Worm (Caenorhabditis elegans) whole organism, late embryonic: ENCODE results near the gene F13H8.1.

Source experiments
- C08G9.2 ChIP-seq: sonication (generic microtip); optimal IDR thresholded peaks from 2 replicates; lab custom pipeline; 2016; ENCODE audit warnings: mild to moderate bottlenecking, missing genetic modification characterization, moderate library complexity, missing compliant biosample characterization
- C38D4.7 ChIP-seq: fragments of 200-800 bp; sonication (Bioruptor generic); optimal IDR thresholded peaks from 2 replicates; lab custom pipeline; 2018; ENCODE audit warnings: mild to moderate bottlenecking, missing genetic modification characterization, moderate library complexity, missing compliant biosample characterization
- F13H6.1 ChIP-seq: sonication (generic microtip); optimal IDR thresholded peaks from 2 replicates; lab custom pipeline; 2016; ENCODE audit warnings: missing genetic modification characterization, missing compliant biosample characterization
- K02D7.2 ChIP-seq: sonication (generic microtip); optimal IDR thresholded peaks from 2 replicates; lab custom pipeline; 2017; ENCODE audit warnings: mild to moderate bottlenecking, missing genetic modification characterization, missing compliant biosample characterization
- T23F11.4 ChIP-seq: fragments of 200-800 bp; sonication (Bioruptor generic); optimal IDR thresholded peaks from 2 replicates; lab custom pipeline; 2018; ENCODE audit warnings: mild to moderate bottlenecking, missing genetic modification characterization, missing compliant biosample characterization
- Y22D7AL.16 ChIP-seq: sonication (generic microtip); optimal IDR thresholded peaks from 2 replicates; lab custom pipeline; 2016; ENCODE audit warnings: missing genetic modification characterization, missing compliant biosample characterization
- ahr-1 ChIP-seq: sonication (generic microtip); optimal IDR thresholded peaks from 2 replicates; lab custom pipeline; 2016; ENCODE audit warnings: missing genetic modification characterization, missing compliant biosample characterization
- ceh-14 ChIP-seq: sonication (generic microtip); optimal IDR thresholded peaks from 2 replicates; lab custom pipeline; 2016; ENCODE audit warnings: missing genotype, missing genetic modification characterization, missing compliant biosample characterization
- ceh-18 ChIP-seq: sonication (generic microtip); optimal IDR thresholded peaks from 2 replicates; lab custom pipeline; 2016; ENCODE audit warnings: missing genetic modification characterization, missing compliant biosample characterization
- ceh-19 ChIP-seq: fragments of 200-800 bp; sonication (Bioruptor generic); optimal IDR thresholded peaks from 2 replicates; lab custom pipeline; 2018; ENCODE audit warnings: mild to moderate bottlenecking, missing genetic modification characterization, missing compliant biosample characterization
- ceh-31 ChIP-seq: sonication (generic microtip); optimal IDR thresholded peaks from 2 replicates; lab custom pipeline; 2016; ENCODE audit warnings: missing genetic modification characterization, missing compliant biosample characterization
- ceh-9 ChIP-seq: sonication (generic microtip); optimal IDR thresholded peaks from 2 replicates; lab custom pipeline; 2016; ENCODE audit warnings: mild to moderate bottlenecking, missing genetic modification characterization, inconsistent platforms, missing compliant biosample characterization
- dve-1 ChIP-seq: sonication (generic microtip); optimal IDR thresholded peaks from 2 replicates; lab custom pipeline; 2017; ENCODE audit warnings: antibody characterized with exemption, mild to moderate bottlenecking, missing genetic modification characterization, missing compliant biosample characterization
- elt-2 ChIP-seq: sonication (generic microtip); optimal IDR thresholded peaks from 2 replicates; lab custom pipeline; 2016; ENCODE audit warnings: missing genetic modification reagents, missing genetic modification characterization, missing compliant biosample characterization
- elt-4 ChIP-seq: sonication (generic microtip); optimal IDR thresholded peaks from 2 replicates; lab custom pipeline; 2016; ENCODE audit warnings: missing genetic modification characterization, missing compliant biosample characterization
- ets-4 ChIP-seq: sonication (generic microtip); optimal IDR thresholded peaks from 2 replicates; lab custom pipeline; 2016; ENCODE audit warnings: missing genetic modification characterization, missing compliant biosample characterization
- eyg-1 ChIP-seq: sonication (generic microtip); optimal IDR thresholded peaks from 2 replicates; lab custom pipeline; 2016; ENCODE audit warnings: missing genotype, missing genetic modification characterization, missing compliant biosample characterization
- fax-1 ChIP-seq: sonication (generic microtip); optimal IDR thresholded peaks from 2 replicates; lab custom pipeline; 2016; ENCODE audit warnings: missing genotype, missing genetic modification characterization, missing compliant biosample characterization
- hlh-13 ChIP-seq: fragments of 200-800 bp; sonication (Bioruptor generic); optimal IDR thresholded peaks from 2 replicates; lab custom pipeline; 2018; ENCODE audit warnings: mild to moderate bottlenecking, missing genetic modification characterization, missing compliant biosample characterization
- hlh-15 ChIP-seq: sonication (generic microtip); optimal IDR thresholded peaks from 2 replicates; lab custom pipeline; 2016; ENCODE audit warnings: missing genetic modification characterization, missing compliant biosample characterization
- hlh-30 ChIP-seq: sonication (generic microtip); optimal IDR thresholded peaks from 2 replicates; lab custom pipeline; 2017; ENCODE audit warnings: antibody characterized with exemption, missing genetic modification characterization, missing compliant biosample characterization; ENCODE audit not compliant: insufficient read depth
- hlh-6 ChIP-seq: sonication (generic microtip); optimal IDR thresholded peaks from 2 replicates; lab custom pipeline; 2016; ENCODE audit warnings: missing genotype, missing genetic modification characterization, missing compliant biosample characterization
- hlh-8 ChIP-seq: sonication (generic microtip); optimal IDR thresholded peaks from 2 replicates; lab custom pipeline; 2016; ENCODE audit warnings: missing genotype, missing genetic modification characterization, missing compliant biosample characterization
- lim-6 ChIP-seq: sonication (generic microtip); optimal IDR thresholded peaks from 2 replicates; lab custom pipeline; 2016; ENCODE audit warnings: missing genetic modification characterization, missing compliant biosample characterization
- mec-3 ChIP-seq: sonication (generic microtip); optimal IDR thresholded peaks from 2 replicates; lab custom pipeline; 2016; ENCODE audit warnings: borderline replicate concordance, missing genetic modification characterization, missing compliant biosample characterization
- nfya-1 ChIP-seq: sonication (generic microtip); optimal IDR thresholded peaks from 2 replicates; lab custom pipeline; 2017; ENCODE audit warnings: missing genetic modification characterization, mild to moderate bottlenecking, missing compliant biosample characterization, antibody characterized with exemption, moderate library complexity
- nhr-232 ChIP-seq: sonication (generic microtip); optimal IDR thresholded peaks from 2 replicates; lab custom pipeline; 2016; ENCODE audit warnings: missing genetic modification characterization, missing compliant biosample characterization
- odd-2 ChIP-seq: sonication (generic microtip); optimal IDR thresholded peaks from 2 replicates; lab custom pipeline; 2017; ENCODE audit warnings: antibody characterized with exemption, mild to moderate bottlenecking, missing genetic modification characterization, missing compliant biosample characterization
- pat-9 ChIP-seq: fragments of 200-800 bp; sonication (Bioruptor generic); optimal IDR thresholded peaks from 2 replicates; lab custom pipeline; 2018; ENCODE audit warnings: mild to moderate bottlenecking, missing genetic modification characterization, moderate library complexity, missing compliant biosample characterization
- pax-1 ChIP-seq: fragments of 150-350 bp; optimal IDR thresholded peaks from 2 replicates; lab custom pipeline; 2014; ENCODE audit warnings: missing biosample characterization, missing genetic modification characterization
- rnt-1 ChIP-seq: sonication (generic microtip); optimal IDR thresholded peaks from 2 replicates; lab custom pipeline; 2016; ENCODE audit warnings: missing genetic modification characterization, missing compliant biosample characterization
- sox-2 ChIP-seq: fragments of 200-800 bp; sonication (Bioruptor generic); IDR thresholded peaks from 2 replicates; pipeline ENCODE4 v1.3.6; 2022; ENCODE audit warnings: missing genetic modification reagents, missing genetic modification characterization, missing compliant biosample characterization
- sox-4 ChIP-seq: sonication (generic microtip); optimal IDR thresholded peaks from 2 replicates; lab custom pipeline; 2017; ENCODE audit warnings: mild to moderate bottlenecking, missing genetic modification characterization, inconsistent platforms, missing compliant biosample characterization
- tbx-2 ChIP-seq: sonication (generic microtip); optimal IDR thresholded peaks from 2 replicates; lab custom pipeline; 2016; ENCODE audit warnings: missing genetic modification characterization, missing compliant biosample characterization
- ttx-3 ChIP-seq: sonication (generic microtip); optimal IDR thresholded peaks from 2 replicates; lab custom pipeline; 2016; ENCODE audit warnings: missing genetic modification reagents, missing genetic modification characterization, missing compliant biosample characterization
- unc-42 ChIP-seq: sonication (generic microtip); optimal IDR thresholded peaks from 2 replicates; lab custom pipeline; 2016; ENCODE audit warnings: missing genotype, missing genetic modification characterization, missing compliant biosample characterization
- unc-55 ChIP-seq: sonication (generic microtip); optimal IDR thresholded peaks from 2 replicates; lab custom pipeline; 2017; ENCODE audit warnings: missing biosample characterization, missing genetic modification reagents, missing genetic modification characterization
- unc-86 ChIP-seq: sonication (generic microtip); optimal IDR thresholded peaks from 2 replicates; lab custom pipeline; 2016; ENCODE audit warnings: missing genetic modification characterization, missing compliant biosample characterization
- zip-5 ChIP-seq: sonication (generic microtip); optimal IDR thresholded peaks from 2 replicates; lab custom pipeline; 2016; ENCODE audit warnings: missing genetic modification characterization, missing compliant biosample characterization
- ztf-16 ChIP-seq: sonication (generic microtip); optimal IDR thresholded peaks from 2 replicates; lab custom pipeline; 2017; ENCODE audit warnings: missing genetic modification characterization, missing compliant biosample characterization

F13H8.1 gene

ce11 chrII:6244171-6244570 is 39.0 kb upstream of the F13H8.1 start, which contains the start of gene tat-4:
Gene tat-4, minus strand, starts transcription at chrII:6244287.
- TF ChIP-seq lim-6 (tag; lab: Kevin White, UChicago): no peak
- TF ChIP-seq unc-86 (tag; lab: Kevin White, UChicago): no peak
- no peak for TF ChIP-seq ceh-19
- TF ChIP-seq ceh-31 (tag; lab: Kevin White, UChicago): no peak
- TF ChIP-seq ztf-16 (tag; lab: Kevin White, UChicago): no peak
- no peak for TF ChIP-seq mec-3 (tag; lab: Kevin White, UChicago)
- no peak for TF ChIP-seq nfya-1 (tag; lab: Kevin White, UChicago)
- no peak for TF ChIP-seq eyg-1 (tag; lab: Kevin White, UChicago)
- no peak for TF ChIP-seq ceh-9
- TF ChIP-seq elt-2 (tag; lab: Kevin White, UChicago): no peak
- no peak for TF ChIP-seq K02D7.2 (tag; lab: Kevin White, UChicago)
- no peak for TF ChIP-seq nhr-232 (tag; lab: Kevin White, UChicago)
- no peak for TF ChIP-seq T23F11.4 (GFP tag; lab: Kevin White, UChicago)
- TF ChIP-seq, all 69 proteins: peak for 0

DNA sequence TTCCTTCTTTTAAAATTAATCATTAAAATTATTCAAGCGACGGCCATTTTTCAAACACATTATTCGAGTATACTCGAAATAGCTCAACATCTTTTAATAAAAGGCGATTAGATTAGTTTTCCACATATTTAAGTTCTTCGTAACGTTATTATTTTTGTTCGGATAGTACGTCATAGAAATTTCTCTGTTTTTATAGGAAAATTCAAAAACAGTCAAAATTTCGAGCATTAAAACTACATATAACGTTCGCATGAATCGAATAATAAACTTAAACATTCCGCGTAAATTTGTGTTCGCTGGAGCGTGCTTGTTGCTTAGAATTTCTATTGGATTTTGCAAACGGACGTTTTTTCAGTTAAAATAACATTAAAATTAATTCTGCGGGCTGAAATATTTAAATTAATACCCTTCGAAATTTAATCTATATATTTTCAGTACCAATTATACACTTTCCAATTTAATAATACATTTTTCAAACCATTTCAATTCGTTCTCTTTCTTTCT is 37.9 kb upstream of the F13H8.1 start, which contains the start of gene blos-4:
TSS of gene blos-4 (plus strand) at position 51 of the 504 bp plus-strand sequence.
- TF ChIP-seq ttx-3 (tag; lab: Kevin White, UChicago): no peak
- no peak for TF ChIP-seq hlh-6 (tag; lab: Kevin White, UChicago)
- no peak for TF ChIP-seq eyg-1 (tag; lab: Kevin White, UChicago)
- TF ChIP-seq pat-9 (tag; lab: Kevin White, UChicago): no peak
- TF ChIP-seq unc-55: no peak
- TF ChIP-seq pax-1 (tag; lab: Kevin White, UChicago): no peak
- TF ChIP-seq fax-1: no peak
- TF ChIP-seq ceh-14 (tag; lab: Kevin White, UChicago): no peak
- no peak for TF ChIP-seq C08G9.2 (tag; lab: Kevin White, UChicago)
- no peak for TF ChIP-seq nfya-1 (tag; lab: Kevin White, UChicago)
- TF ChIP-seq ets-4 (tag; lab: Kevin White, UChicago): no peak
- TF ChIP-seq unc-42 (tag; lab: Kevin White, UChicago): no peak
- no peak for TF ChIP-seq hlh-8 (tag; lab: Kevin White, UChicago)
- no peak for TF ChIP-seq odd-2 (tag; lab: Kevin White, UChicago)
- TF ChIP-seq ceh-18 (tag; lab: Kevin White, UChicago): no peak

- TF ChIP-seq Y22D7AL.16 (tag; lab: Kevin White, UChicago) (no peak), ttx-3 (tag; lab: Kevin White, UChicago) (no peak), pat-9 (tag; lab: Kevin White, UChicago) (no peak), rnt-1 (no peak), hlh-6 (tag; lab: Kevin White, UChicago) (no peak), tbx-2 (no peak), ceh-31 (tag; lab: Kevin White, UChicago) (no peak), C38D4.7 (no peak), elt-2 (tag; lab: Kevin White, UChicago) (no peak), sox-2 (GFP tag; lab: Robert Waterston, UW) (no peak), nhr-232 (tag; lab: Kevin White, UChicago) (no peak), unc-86 (tag; lab: Kevin White, UChicago) (no peak), hlh-30 (tag; lab: Kevin White, UChicago) (no peak), ahr-1 (no peak), hlh-13 (no peak), F13H6.1 (tag; lab: Kevin White, UChicago) (no peak), elt-4 (tag; lab: Kevin White, UChicago) (no peak)
Measured at ce11 chrII:6246054-6246453, 37.1 kb upstream of the F13H8.1 start, which contains the start of gene lelo-1. Gene lelo-1, plus strand, starts transcription at chrII:6246354.

DNA sequence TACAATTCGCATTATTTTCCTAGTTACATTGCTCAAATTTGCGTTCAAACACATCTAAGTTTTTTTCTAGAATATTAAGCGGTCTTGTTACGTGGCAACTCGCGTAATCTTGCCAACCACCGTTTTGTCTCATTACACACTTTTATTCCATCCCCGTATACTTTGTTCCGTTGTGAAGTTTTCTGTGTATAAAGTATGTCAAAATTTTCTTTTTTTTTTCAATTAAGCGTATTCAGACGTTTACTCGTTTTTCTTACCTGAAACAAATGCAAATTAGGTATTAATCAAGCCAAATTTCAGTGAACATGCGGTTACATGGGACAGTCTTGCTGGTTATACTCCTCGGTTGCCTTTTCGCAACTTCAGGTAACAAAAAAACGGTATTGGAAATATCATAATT is 36.2 kb upstream of the F13H8.1 start, which contains the start of gene T24H7.2:
TSS of gene T24H7.2 (plus strand) at position 301 of the 400 bp plus-strand sequence.
- no peak for TF ChIP-seq ahr-1
- no peak for TF ChIP-seq hlh-15
- TF ChIP-seq sox-4 (tag; lab: Kevin White, UChicago): no peak
- no peak for TF ChIP-seq C08G9.2 (tag; lab: Kevin White, UChicago)
- no peak for TF ChIP-seq dve-1 (tag; lab: Kevin White, UChicago)
- TF ChIP-seq elt-4 (tag; lab: Kevin White, UChicago): no peak
- no peak for TF ChIP-seq zip-5 (tag; lab: Kevin White, UChicago)
